Fruit fly (Drosophila melanogaster) whole organism, embryonic: ENCODE data around the gene CG14110.

Experiments
- Asciz ChIP-seq: fragments of 200-800 bp; sonication (Bioruptor generic); optimal IDR thresholded peaks from 2 replicates; lab custom pipeline; 2017; ENCODE audit warnings: missing biosample characterization, mild to moderate bottlenecking, missing genetic modification characterization, missing genetic modification reagents
- C15 ChIP-seq: fragments of 200-800 bp; sonication (Bioruptor generic); IDR thresholded peaks from 3 replicates; pipeline ENCODE4 v1.3.6; 2022; ENCODE audit warnings: missing biosample characterization, missing genetic modification characterization
- CG10209 ChIP-seq: fragments of 200-800 bp; sonication (Bioruptor generic); optimal IDR thresholded peaks from 3 replicates; lab custom pipeline; 2017; ENCODE audit warnings: missing biosample characterization, mild to moderate bottlenecking, missing genetic modification characterization, missing genetic modification reagents
- CG12659 ChIP-seq: fragments of 200-800 bp; sonication (Bioruptor generic); optimal IDR thresholded peaks from 3 replicates; lab custom pipeline; 2017; ENCODE audit warnings: mild to moderate bottlenecking, missing biosample characterization, missing genetic modification reagents, missing genetic modification characterization
- CG15269 ChIP-seq: fragments of 200-800 bp; sonication (Bioruptor generic); optimal IDR thresholded peaks from 2 replicates; lab custom pipeline; 2018; ENCODE audit warnings: missing biosample characterization, mild to moderate bottlenecking, missing genetic modification characterization, moderate library complexity
- CG1529 ChIP-seq: fragments of 200-800 bp; sonication (Bioruptor generic); optimal IDR thresholded peaks from 3 replicates; lab custom pipeline; 2018; ENCODE audit warnings: missing biosample characterization, missing genetic modification characterization
- CG17359 ChIP-seq: fragments of 200-800 bp; sonication (Bioruptor generic); optimal IDR thresholded peaks from 3 replicates; lab custom pipeline; 2018; ENCODE audit warnings: missing biosample characterization, mild to moderate bottlenecking, missing genetic modification characterization, moderate library complexity
- CG17612 ChIP-seq: fragments of 200-800 bp; sonication (Bioruptor generic); IDR thresholded peaks from 2 replicates; pipeline ENCODE4 v1.3.6; 2022; ENCODE audit warnings: missing biosample characterization, missing genetic modification characterization
- CG2199 ChIP-seq: fragments of 200-800 bp; sonication (Bioruptor generic); IDR thresholded peaks from 3 replicates; pipeline ENCODE4 v1.3.6; 2022; ENCODE audit warnings: missing biosample characterization, missing genetic modification characterization
- CG2889 ChIP-seq: fragments of 200-800 bp; sonication (Bioruptor generic); IDR thresholded peaks from 3 replicates; pipeline ENCODE4 v1.3.6; 2022; ENCODE audit warnings: missing biosample characterization, missing genetic modification characterization
- CG31388 ChIP-seq: fragments of 200-800 bp; sonication (Bioruptor generic); optimal IDR thresholded peaks from 2 replicates; lab custom pipeline; 2016; ENCODE audit warnings: missing biosample characterization, missing genetic modification characterization
- CG33213 ChIP-seq: fragments of 200-800 bp; sonication (Bioruptor generic); optimal IDR thresholded peaks from 3 replicates; lab custom pipeline; 2016; ENCODE audit warnings: missing biosample characterization, missing genetic modification characterization
- CG34376 ChIP-seq: fragments of 200-800 bp; sonication (Bioruptor generic); optimal IDR thresholded peaks from 2 replicates; lab custom pipeline; 2018; ENCODE audit warnings: missing biosample characterization, mild to moderate bottlenecking, missing genetic modification characterization
- CG4404 ChIP-seq: fragments of 200-800 bp; sonication (Bioruptor generic); IDR thresholded peaks from 2 replicates; pipeline ENCODE4 v1.3.6; 2022; ENCODE audit warnings: missing biosample characterization, missing genetic modification characterization
- CG4854 ChIP-seq: fragments of 200-800 bp; sonication (Bioruptor generic); optimal IDR thresholded peaks from 2 replicates; lab custom pipeline; 2016; ENCODE audit warnings: missing biosample characterization, missing genetic modification characterization, inconsistent platforms
- CG5245 ChIP-seq: fragments of 200-800 bp; sonication (Bioruptor generic); optimal IDR thresholded peaks from 3 replicates; lab custom pipeline; 2016; ENCODE audit warnings: missing biosample characterization, missing genetic modification characterization
- CG8290 ChIP-seq, 3 experiments: fragments of 200-800 bp; sonication (Bioruptor generic); optimal IDR thresholded peaks; 2 replicates each; lab custom pipeline; 2016 to 2019; ENCODE audit warnings: missing biosample characterization in 3 of 3, missing genetic modification characterization in 3 of 3, mild to moderate bottlenecking in 2 of 3, moderate library complexity in 1 of 3
- CG9609 ChIP-seq: fragments of 200-800 bp; sonication (Bioruptor generic); optimal IDR thresholded peaks from 3 replicates; lab custom pipeline; 2016; ENCODE audit warnings: missing biosample characterization, missing genetic modification characterization
- CG9876 ChIP-seq: fragments of 200-800 bp; sonication (Bioruptor generic); optimal IDR thresholded peaks from 2 replicates; lab custom pipeline; 2016; ENCODE audit warnings: missing biosample characterization, missing genetic modification characterization
- D19B ChIP-seq: fragments of 200-800 bp; sonication (Bioruptor generic); optimal IDR thresholded peaks from 2 replicates; lab custom pipeline; 2017; ENCODE audit warnings: missing biosample characterization, mild to moderate bottlenecking, missing genetic modification characterization
- Dbx ChIP-seq: fragments of 200-800 bp; sonication (Bioruptor generic); IDR thresholded peaks from 3 replicates; pipeline ENCODE4 v1.3.6; 2022; ENCODE audit warnings: missing biosample characterization, missing genetic modification characterization
- Dip3 ChIP-seq: fragments of 200-800 bp; sonication (Bioruptor generic); optimal IDR thresholded peaks from 3 replicates; lab custom pipeline; 2016; ENCODE audit warnings: missing biosample characterization, missing genetic modification characterization
- HLH54F ChIP-seq: fragments of 200-800 bp; sonication (Bioruptor generic); optimal IDR thresholded peaks from 3 replicates; lab custom pipeline; 2016; ENCODE audit warnings: missing biosample characterization, missing genetic modification characterization
- HLHmδ ChIP-seq: fragments of 200-800 bp; sonication (Bioruptor generic); optimal IDR thresholded peaks from 2 replicates; lab custom pipeline; 2018; ENCODE audit warnings: missing biosample characterization, mild to moderate bottlenecking, missing genetic modification characterization, moderate library complexity
- Mad ChIP-seq: fragments of 200-800 bp; sonication (Bioruptor generic); optimal IDR thresholded peaks from 2 replicates; lab custom pipeline; 2016; ENCODE audit warnings: missing biosample characterization, missing genetic modification characterization
- Nf-YB ChIP-seq: fragments of 200-800 bp; sonication (Bioruptor generic); optimal IDR thresholded peaks from 3 replicates; lab custom pipeline; 2019; ENCODE audit warnings: missing biosample characterization, mild to moderate bottlenecking, missing genetic modification characterization, moderate library complexity
- Pdp1 ChIP-seq, 2 experiments: fragments of 200-800 bp; sonication (Bioruptor generic); optimal IDR thresholded peaks; 3 replicates each; lab custom pipeline; 2016; ENCODE audit warnings: missing biosample characterization in 2 of 2, missing genetic modification characterization in 2 of 2, mild to moderate bottlenecking in 1 of 2, moderate library complexity in 1 of 2
- Rfx ChIP-seq: fragments of 200-800 bp; sonication (Bioruptor generic); IDR thresholded peaks from 2 replicates; pipeline ENCODE4 v1.3.6; 2022; ENCODE audit warnings: missing biosample characterization, missing genetic modification characterization
- Sry-δ ChIP-seq: fragments of 200-800 bp; sonication (Bioruptor generic); optimal IDR thresholded peaks from 2 replicates; lab custom pipeline; 2016; ENCODE audit warnings: missing biosample characterization, missing genetic modification characterization
- Ssrp ChIP-seq: fragments of 200-800 bp; sonication (Bioruptor generic); optimal IDR thresholded peaks from 2 replicates; lab custom pipeline; 2018; ENCODE audit warnings: missing biosample characterization, mild to moderate bottlenecking, missing genetic modification characterization, moderate library complexity
- ac ChIP-seq: fragments of 200-800 bp; sonication (Bioruptor generic); optimal IDR thresholded peaks from 3 replicates; lab custom pipeline; 2017; ENCODE audit warnings: missing biosample characterization, mild to moderate bottlenecking, missing genetic modification characterization
- chinmo ChIP-seq: fragments of 200-800 bp; sonication (Bioruptor generic); IDR thresholded peaks from 4 replicates; pipeline ENCODE4 v1.3.6; 2022; ENCODE audit warnings: missing biosample characterization, missing genetic modification characterization; ENCODE audit not compliant: partially characterized antibody
- fd96Cb ChIP-seq: fragments of 200-800 bp; sonication (Bioruptor generic); optimal IDR thresholded peaks from 2 replicates; lab custom pipeline; 2018; ENCODE audit warnings: missing biosample characterization, mild to moderate bottlenecking, missing genetic modification characterization, moderate library complexity
- fru ChIP-seq: fragments of >200 bp; optimal IDR thresholded peaks from 2 replicates; lab custom pipeline; 2017
- fu2 ChIP-seq: fragments of 200-800 bp; sonication (Bioruptor generic); optimal IDR thresholded peaks from 2 replicates; lab custom pipeline; 2016; ENCODE audit warnings: missing biosample characterization, missing genetic modification characterization
- grau ChIP-seq: fragments of 200-800 bp; optimal IDR thresholded peaks from 3 replicates; lab custom pipeline; 2019; ENCODE audit warnings: missing biosample characterization, mild to moderate bottlenecking, missing genetic modification characterization, moderate library complexity
- gsb-n ChIP-seq: fragments of 200-800 bp; sonication (Bioruptor generic); optimal IDR thresholded peaks from 3 replicates; lab custom pipeline; 2018; ENCODE audit warnings: missing biosample characterization, mild to moderate bottlenecking, missing genetic modification characterization
- hb ChIP-seq: fragments of 200-800 bp; sonication (Bioruptor generic); IDR thresholded peaks from 3 replicates; pipeline ENCODE4 v1.3.6; 2022; ENCODE audit warnings: missing biosample characterization, missing genetic modification characterization; ENCODE audit not compliant: partially characterized antibody
- mld ChIP-seq: fragments of 200-800 bp; sonication (Bioruptor generic); IDR thresholded peaks from 3 replicates; pipeline ENCODE4 v1.3.6; 2022; ENCODE audit warnings: missing biosample characterization, missing genetic modification characterization; ENCODE audit not compliant: partially characterized antibody
- nmo ChIP-seq: fragments of 200-800 bp; sonication (Bioruptor generic); optimal IDR thresholded peaks from 2 replicates; lab custom pipeline; 2018; ENCODE audit warnings: missing biosample characterization, mild to moderate bottlenecking, missing genetic modification characterization, moderate library complexity
- phol ChIP-seq: fragments of 200-800 bp; sonication (Bioruptor generic); optimal IDR thresholded peaks from 3 replicates; lab custom pipeline; 2018; ENCODE audit warnings: missing biosample characterization, mild to moderate bottlenecking, missing genetic modification characterization, moderate library complexity
- run ChIP-seq: fragments of 200-800 bp; sonication (Bioruptor generic); optimal IDR thresholded peaks from 3 replicates; lab custom pipeline; 2018; ENCODE audit warnings: missing biosample characterization, mild to moderate bottlenecking, missing genetic modification characterization
- sisA ChIP-seq: fragments of 200-800 bp; sonication (Bioruptor generic); IDR thresholded peaks from 2 replicates; pipeline ENCODE4 v1.3.6; 2022; ENCODE audit warnings: missing biosample characterization, missing genetic modification characterization
- slp2 ChIP-seq: fragments of 200-800 bp; sonication (Bioruptor generic); optimal IDR thresholded peaks from 2 replicates; lab custom pipeline; 2016; ENCODE audit warnings: missing biosample characterization, missing genetic modification characterization
- sob ChIP-seq: fragments of 200-800 bp; sonication (Bioruptor generic); IDR thresholded peaks from 2 replicates; pipeline ENCODE4 v1.3.6; 2022; ENCODE audit warnings: missing biosample characterization, missing genetic modification characterization
- sug ChIP-seq: fragments of 200-800 bp; optimal IDR thresholded peaks from 2 replicates; lab custom pipeline; 2019; ENCODE audit warnings: missing biosample characterization, mild to moderate bottlenecking, missing genetic modification characterization, moderate library complexity
- trem ChIP-seq: fragments of 200-800 bp; optimal IDR thresholded peaks from 3 replicates; lab custom pipeline; 2019; ENCODE audit warnings: missing biosample characterization, mild to moderate bottlenecking, missing genetic modification characterization, moderate library complexity
- unc-4 ChIP-seq: fragments of 200-800 bp; sonication (Bioruptor generic); IDR thresholded peaks from 2 replicates; pipeline ENCODE4 v1.3.6; 2022; ENCODE audit warnings: missing biosample characterization, missing genetic modification characterization; ENCODE audit not compliant: partially characterized antibody
- vnd ChIP-seq: fragments of 200-800 bp; sonication (Bioruptor generic); IDR thresholded peaks from 3 replicates; pipeline ENCODE4 v1.3.6; 2022; ENCODE audit warnings: missing biosample characterization, missing genetic modification characterization; ENCODE audit not compliant: partially characterized antibody
- zfh2 ChIP-seq: fragments of 200-800 bp; sonication (Bioruptor generic); optimal IDR thresholded peaks from 2 replicates; lab custom pipeline; 2016; ENCODE audit warnings: missing biosample characterization, missing genetic modification characterization

Gene CG14110

DNA sequence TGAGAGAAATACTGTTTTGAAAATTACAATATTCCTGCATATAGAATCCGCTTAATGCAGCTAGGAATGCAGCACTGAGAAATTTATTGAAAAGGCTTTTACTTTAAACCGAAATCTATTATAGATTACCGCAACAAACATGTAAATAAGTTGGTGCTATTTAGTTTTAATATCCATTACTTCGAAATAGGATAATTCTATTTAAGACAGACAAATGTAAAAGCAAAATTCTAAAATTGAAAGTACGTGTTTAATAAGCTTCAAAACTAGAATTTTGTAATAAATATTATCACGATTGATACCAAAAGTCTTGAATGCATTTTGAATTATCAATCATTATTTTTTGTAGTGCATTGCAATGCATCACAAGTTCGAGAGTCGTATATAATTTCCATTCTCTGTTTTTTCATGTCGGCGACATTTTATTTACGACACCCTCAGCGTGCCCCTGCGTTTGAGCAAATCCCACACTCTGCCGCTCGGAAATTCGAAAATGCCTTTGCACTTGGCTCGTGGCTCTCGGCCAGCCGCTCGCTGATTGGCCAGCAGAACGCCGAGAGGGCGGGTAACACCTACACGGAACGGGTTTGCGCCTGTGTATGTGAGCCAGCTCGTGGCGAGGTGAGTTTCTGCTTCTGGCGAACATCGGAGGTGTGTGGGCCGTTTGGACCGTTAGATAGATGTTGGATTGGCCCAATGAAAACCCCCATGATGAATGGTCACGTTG is 18.7 kb downstream of the CG14110 start (continued):
- TF ChIP-seq CG9609 (no peak), Pdp1 (GFP tag; optimal IDR thresholded peaks at IDR 0.05; lab: Kevin White, UChicago) (no peak), Sry-δ (GFP tag; lab: Kevin White, UChicago) (no peak), CG17612 (GFP tag; lab: Robert Waterston, UW) (no peak), Asciz (GFP tag; lab: Kevin White, UChicago) (peak; percentile 3), fu2 (no peak), CG2199 (GFP tag; lab: Robert Waterston, UW) (no peak), CG8290 (GFP tag; optimal IDR thresholded peaks at IDR 0.05; lab: Kevin White, UChicago) (no peak), CG8290 (tag; optimal IDR thresholded peaks at IDR 0.05; lab: Kevin White, UChicago) (no peak), C15 (GFP tag; lab: Robert Waterston, UW) (no peak), ac (GFP tag; lab: Kevin White, UChicago) (no peak), mld (GFP tag; lab: Robert Waterston, UW) (no peak), CG34376 (GFP tag; lab: Kevin White, UChicago) (no peak), phol (tag; lab: Kevin White, UChicago) (peak; percentile 67), hb (no peak), Mad (GFP tag; lab: Kevin White, UChicago) (no peak), CG5245 (GFP tag; lab: Kevin White, UChicago) (no peak), CG12659 (GFP tag; lab: Kevin White, UChicago) (no peak), Dbx (no peak), Rfx (no peak), CG9876 (GFP tag; lab: Kevin White, UChicago) (no peak), CG4854 (no peak), Nf-YB (peak; percentile 98), HLHmδ (GFP tag; lab: Kevin White, UChicago) (peak; percentile 20), sob (no peak), Ssrp (peak; percentile 19), CG2889 (GFP tag; lab: Robert Waterston, UW) (no peak), chinmo (GFP tag; lab: Robert Waterston, UW) (peak; percentile 49; the same call in 1 of the 4 replicates), HLH54F (GFP tag; lab: Kevin White, UChicago) (no peak), CG15269 (tag; lab: Kevin White, UChicago) (no peak), sug (tag; lab: Kevin White, UChicago) (no peak), CG17359 (tag; lab: Kevin White, UChicago) (no peak), Dip3 (no peak), zfh2 (GFP tag; lab: Kevin White, UChicago) (no peak), slp2 (GFP tag; lab: Kevin White, UChicago) (peak; percentile 5), CG1529 (no peak), fd96Cb (tag; lab: Kevin White, UChicago) (peak; percentile 60), nmo (GFP tag; lab: Kevin White, UChicago) (peak; percentile 68), gsb-n (tag; lab: Kevin White, UChicago) (peak; percentile 6), D19B (GFP tag; lab: Kevin White, UChicago) (no peak), grau (tag; lab: Kevin White, UChicago) (no peak), trem (peak; percentile 6), CG10209 (no peak), CG4404 (peak; percentile 46), unc-4 (no peak), sisA (GFP tag; lab: Robert Waterston, UW) (no peak), CG33213 (GFP tag; lab: Kevin White, UChicago) (no peak), run (tag; lab: Kevin White, UChicago) (no peak), vnd (GFP tag; lab: Robert Waterston, UW) (no peak), fru (lab: Kevin White, UChicago) (no peak), CG31388 (no peak)
